Worm (Caenorhabditis elegans) whole organism, young adult: Measurements from ENCODE around the gene K01G5.8.

Experiments used
- B0336.3 ChIP-seq: fragments of 200-800 bp; sonication (Bioruptor generic); IDR thresholded peaks from 2 replicates; pipeline ENCODE4 v1.3.6; 2022; ENCODE audit warnings: missing genetic modification characterization, missing compliant biosample characterization
- F33H1.4 ChIP-seq: fragments of 200-800 bp; sonication (Bioruptor generic); IDR thresholded peaks from 2 replicates; pipeline ENCODE4 v1.3.6; 2022; ENCODE audit warnings: missing genetic modification reagents, missing genetic modification characterization, missing compliant biosample characterization
- F37B4.10 ChIP-seq: fragments of 200-800 bp; sonication (Bioruptor generic); IDR thresholded peaks from 2 replicates; pipeline ENCODE4 v1.3.6; 2022; ENCODE audit warnings: missing genetic modification characterization, missing compliant biosample characterization
- F39B2.1 ChIP-seq: fragments of 200-800 bp; sonication (Bioruptor generic); IDR thresholded peaks from 2 replicates; pipeline ENCODE4 v1.3.6; 2022; ENCODE audit warnings: missing genetic modification reagents, missing genetic modification characterization, missing compliant biosample characterization
- F57C9.4 ChIP-seq: sonication (generic microtip); optimal IDR thresholded peaks from 2 replicates; lab custom pipeline; 2017; ENCODE audit warnings: mild to moderate bottlenecking, missing genetic modification characterization, missing compliant biosample characterization
- K11D2.4 ChIP-seq: fragments of 200-800 bp; sonication (Bioruptor generic); IDR thresholded peaks from 2 replicates; pipeline ENCODE4 v1.3.6; 2022; ENCODE audit warnings: missing genetic modification reagents, missing genetic modification characterization, missing compliant biosample characterization
- Y67H2A.10 ChIP-seq: fragments of 200-800 bp; sonication (Bioruptor generic); conservative IDR thresholded peaks from 2 replicates; pipeline ENCODE4 v1.3.6; 2022; ENCODE audit warnings: missing genetic modification reagents, missing genetic modification characterization, missing compliant biosample characterization
- Y79H2A.3 ChIP-seq: fragments of 200-800 bp; sonication (Bioruptor generic); conservative IDR thresholded peaks from 2 replicates; pipeline ENCODE4 v1.3.6; 2022; ENCODE audit warnings: missing genetic modification reagents, missing genetic modification characterization, missing compliant biosample characterization
- aptf-2 ChIP-seq: fragments of 200-800 bp; sonication (Bioruptor generic); conservative IDR thresholded peaks from 2 replicates; pipeline ENCODE4 v1.3.6; 2022; ENCODE audit warnings: missing genetic modification reagents, missing genetic modification characterization, missing compliant biosample characterization
- atf-7 ChIP-seq: sonication (generic microtip); optimal IDR thresholded peaks from 2 replicates; lab custom pipeline; 2017; ENCODE audit warnings: mild to moderate bottlenecking, missing genetic modification characterization, missing compliant biosample characterization
- athp-1 ChIP-seq: sonication (generic microtip); optimal IDR thresholded peaks from 2 replicates; lab custom pipeline; 2017; ENCODE audit warnings: mild to moderate bottlenecking, missing genetic modification characterization, missing compliant biosample characterization
- chd-7 ChIP-seq: sonication (generic microtip); optimal IDR thresholded peaks from 2 replicates; lab custom pipeline; 2016; ENCODE audit warnings: mild to moderate bottlenecking, missing genetic modification characterization, moderate library complexity, missing compliant biosample characterization
- die-1 ChIP-seq: sonication (generic microtip); optimal IDR thresholded peaks from 2 replicates; lab custom pipeline; 2016; ENCODE audit warnings: missing genotype, mild to moderate bottlenecking, missing genetic modification characterization, missing compliant biosample characterization
- dpff-1 ChIP-seq: sonication (generic microtip); optimal IDR thresholded peaks from 2 replicates; lab custom pipeline; 2017; ENCODE audit warnings: mild to moderate bottlenecking, missing genetic modification characterization, missing compliant biosample characterization
- egl-18 ChIP-seq: fragments of 200-800 bp; sonication (Bioruptor generic); IDR thresholded peaks from 2 replicates; pipeline ENCODE4 v1.3.6; 2022; ENCODE audit warnings: missing genetic modification reagents, missing genetic modification characterization, missing compliant biosample characterization
- gei-17 ChIP-seq: fragments of 200-800 bp; sonication (Bioruptor generic); optimal IDR thresholded peaks from 2 replicates; lab custom pipeline; 2018; ENCODE audit warnings: mild to moderate bottlenecking, missing genetic modification characterization, missing compliant biosample characterization
- him-1 ChIP-seq: sonication (generic microtip); optimal IDR thresholded peaks from 2 replicates; lab custom pipeline; 2016; ENCODE audit warnings: missing genotype, missing genetic modification reagents, missing genetic modification characterization, missing compliant biosample characterization
- hlh-12 ChIP-seq: sonication (generic microtip); optimal IDR thresholded peaks from 2 replicates; lab custom pipeline; 2016; ENCODE audit warnings: missing genetic modification characterization, missing compliant biosample characterization
- hlh-26 ChIP-seq: fragments of 200-800 bp; sonication (Bioruptor generic); conservative IDR thresholded peaks from 2 replicates; pipeline ENCODE4 v1.3.6; 2022; ENCODE audit warnings: missing genetic modification reagents, missing genetic modification characterization, missing compliant biosample characterization
- hmg-1.2 ChIP-seq: fragments of 200-800 bp; sonication (Bioruptor generic); IDR thresholded peaks from 2 replicates; pipeline ENCODE4 v1.3.6; 2022; ENCODE audit warnings: missing genetic modification reagents, missing genetic modification characterization, missing compliant biosample characterization
- lag-1 ChIP-seq: fragments of 200-800 bp; sonication (Bioruptor generic); IDR thresholded peaks from 2 replicates; pipeline ENCODE4 v1.3.6; 2022; ENCODE audit warnings: missing genetic modification reagents, missing genetic modification characterization, missing compliant biosample characterization
- lin-26 ChIP-seq: fragments of 200-800 bp; sonication (Bioruptor generic); IDR thresholded peaks from 2 replicates; pipeline ENCODE4 v1.3.6; 2022; ENCODE audit warnings: missing genetic modification reagents, missing genetic modification characterization, missing compliant biosample characterization
- lir-1 ChIP-seq: fragments of 200-800 bp; sonication (Bioruptor generic); conservative IDR thresholded peaks from 2 replicates; pipeline ENCODE4 v1.3.6; 2022; ENCODE audit warnings: missing genetic modification reagents, missing genetic modification characterization, missing compliant biosample characterization
- lsl-1 ChIP-seq: fragments of 200-800 bp; sonication (Bioruptor generic); optimal IDR thresholded peaks from 2 replicates; lab custom pipeline; 2018; ENCODE audit warnings: mild to moderate bottlenecking, missing genetic modification characterization, moderate library complexity, missing compliant biosample characterization
- madf-10 ChIP-seq: sonication (generic microtip); optimal IDR thresholded peaks from 2 replicates; lab custom pipeline; 2016; ENCODE audit warnings: mild to moderate bottlenecking, missing genetic modification characterization, missing compliant biosample characterization
- madf-6 ChIP-seq: fragments of 200-800 bp; sonication (Bioruptor generic); IDR thresholded peaks from 2 replicates; pipeline ENCODE4 v1.3.6; 2022; ENCODE audit warnings: missing genetic modification reagents, missing genetic modification characterization, missing compliant biosample characterization
- madf-8 ChIP-seq: fragments of 200-800 bp; sonication (Bioruptor generic); conservative IDR thresholded peaks from 2 replicates; pipeline ENCODE4 v1.3.6; 2022; ENCODE audit warnings: missing genetic modification reagents, missing genetic modification characterization, missing compliant biosample characterization
- mcd-1 ChIP-seq: fragments of 200-800 bp; sonication (Bioruptor generic); IDR thresholded peaks from 2 replicates; pipeline ENCODE4 v1.3.6; 2022; ENCODE audit warnings: missing genetic modification reagents, missing genetic modification characterization, missing compliant biosample characterization
- mes-4 ChIP-seq: sonication (generic microtip); optimal IDR thresholded peaks from 2 replicates; lab custom pipeline; 2016; ENCODE audit warnings: missing genotype, missing genetic modification characterization, missing compliant biosample characterization
- nfyb-1 ChIP-seq: fragments of 200-800 bp; sonication (Bioruptor generic); IDR thresholded peaks from 2 replicates; pipeline ENCODE4 v1.3.6; 2022; ENCODE audit warnings: missing genetic modification reagents, missing genetic modification characterization, missing compliant biosample characterization
- nhr-179 ChIP-seq: sonication (generic microtip); optimal IDR thresholded peaks from 2 replicates; lab custom pipeline; 2016; ENCODE audit warnings: mild to moderate bottlenecking, missing genetic modification characterization, missing compliant biosample characterization
- nhr-90 ChIP-seq: sonication (generic microtip); optimal IDR thresholded peaks from 2 replicates; lab custom pipeline; 2016; ENCODE audit warnings: missing genotype, mild to moderate bottlenecking, missing genetic modification characterization, missing compliant biosample characterization
- repo-1 ChIP-seq: sonication (generic microtip); optimal IDR thresholded peaks from 2 replicates; lab custom pipeline; 2017; ENCODE audit warnings: mild to moderate bottlenecking, missing genetic modification characterization, missing compliant biosample characterization
- rpc-1 ChIP-seq, 2 experiments: fragments of 150-350 bp in 1 of 2; sonication (generic microtip) in 1 of 2; optimal IDR thresholded peaks; 2 replicates each; lab custom pipeline; 2014 to 2018; ENCODE audit warnings: missing biosample characterization in 1 of 2, missing genetic modification characterization in 1 of 2, missing genetic modification reagents in 1 of 2, missing genotype in 1 of 2
- sea-2 ChIP-seq: fragments of 200-800 bp; sonication (Bioruptor generic); IDR thresholded peaks from 2 replicates; pipeline ENCODE4 v1.3.6; 2022; ENCODE audit warnings: missing genetic modification characterization, missing compliant biosample characterization
- somi-1 ChIP-seq: fragments of 200-800 bp; sonication (Bioruptor generic); optimal IDR thresholded peaks from 2 replicates; lab custom pipeline; 2018; ENCODE audit warnings: mild to moderate bottlenecking, missing genetic modification characterization, missing compliant biosample characterization
- tbp1 ChIP-seq: fragments of 200-800 bp; sonication (Bioruptor generic); optimal IDR thresholded peaks from 2 replicates; lab custom pipeline; 2018; ENCODE audit warnings: mild to moderate bottlenecking, missing genetic modification characterization, missing compliant biosample characterization
- unc-130 ChIP-seq: sonication (generic microtip); optimal IDR thresholded peaks from 2 replicates; lab custom pipeline; 2016; ENCODE audit warnings: missing genetic modification reagents, missing genetic modification characterization, missing compliant biosample characterization
- xnd-1 ChIP-seq: sonication (generic microtip); optimal IDR thresholded peaks from 2 replicates; lab custom pipeline; 2016; ENCODE audit warnings: missing genotype, missing genetic modification reagents, missing genetic modification characterization, missing compliant biosample characterization
- zfh-2 ChIP-seq: fragments of 200-800 bp; sonication (Bioruptor generic); conservative IDR thresholded peaks from 2 replicates; pipeline ENCODE4 v1.3.6; 2022; ENCODE audit warnings: missing genetic modification reagents, missing genetic modification characterization, missing compliant biosample characterization
- ztf-26 ChIP-seq: sonication (generic microtip); optimal IDR thresholded peaks from 2 replicates; lab custom pipeline; 2017; ENCODE audit warnings: missing genetic modification characterization, missing compliant biosample characterization
- ztf-28 ChIP-seq: fragments of 200-800 bp; sonication (Bioruptor generic); IDR thresholded peaks from 2 replicates; pipeline ENCODE4 v1.3.6; 2022; ENCODE audit warnings: missing genetic modification reagents, missing genetic modification characterization, missing compliant biosample characterization
- ztf-3 ChIP-seq: fragments of 200-800 bp; sonication (Bioruptor generic); optimal IDR thresholded peaks from 2 replicates; lab custom pipeline; 2018; ENCODE audit warnings: mild to moderate bottlenecking, missing genetic modification characterization, missing compliant biosample characterization
- ztf-6 ChIP-seq: fragments of 200-800 bp; sonication (Bioruptor generic); IDR thresholded peaks from 2 replicates; pipeline ENCODE4 v1.3.6; 2022; ENCODE audit warnings: missing genetic modification reagents, missing genetic modification characterization, missing compliant biosample characterization

The K01G5.8 gene

ce11 chrIII:10739455-10739854, 1.1 kb downstream of the K01G5.8 start, which contains the start of gene smap-1:
TSS of gene smap-1 (minus strand) at chrIII:10739792.
- TF ChIP-seq tbp1 (GFP tag; lab: Kevin White, UChicago) (no peak), ztf-26 (tag; lab: Kevin White, UChicago) (no peak), ztf-6 (GFP tag; lab: Robert Waterston, UW) (no peak), zfh-2 (GFP tag; lab: Robert Waterston, UW) (no peak), gei-17 (GFP tag; lab: Kevin White, UChicago) (no peak), mcd-1 (GFP tag; lab: Robert Waterston, UW) (no peak), mes-4 (tag; lab: Kevin White, UChicago) (no peak), ztf-28 (no peak), hlh-26 (GFP tag; lab: Robert Waterston, UW) (no peak), egl-18 (GFP tag; lab: Robert Waterston, UW) (no peak), K11D2.4 (GFP tag; lab: Robert Waterston, UW) (no peak), ztf-3 (GFP tag; lab: Kevin White, UChicago) (no peak), somi-1 (GFP tag; lab: Kevin White, UChicago) (no peak)

- no peak for TF ChIP-seq die-1 (tag; lab: Kevin White, UChicago)
- TF ChIP-seq zfh-2 (GFP tag; lab: Robert Waterston, UW): peak; percentile 30; the same call in 1 of the 2 replicates
- TF ChIP-seq F37B4.10: no peak
- no peak for TF ChIP-seq tbp1 (GFP tag; lab: Kevin White, UChicago)
- peak; percentile 4 for TF ChIP-seq chd-7 (tag; lab: Kevin White, UChicago)
- peak; percentile 54; the same call in 1 of the 2 replicates for TF ChIP-seq lin-26 (GFP tag; lab: Robert Waterston, UW)
- no peak for TF ChIP-seq Y79H2A.3
- TF ChIP-seq, all 124 proteins: peak for 3
Measured at ce11 chrIII:10738081-10738480, 2.5 kb downstream of the K01G5.8 start.

ce11 chrIII:10736322-10736985, 4.1 kb downstream of the K01G5.8 start:
- TF ChIP-seq aptf-2 (GFP tag; lab: Robert Waterston, UW): 0 out of 2 replicates have a peak, but pooled peaks have one; percentile 6
- TF ChIP-seq die-1 (tag; lab: Kevin White, UChicago): no peak
- TF ChIP-seq atf-7: no peak
- TF ChIP-seq him-1: peak; percentile 37
- TF ChIP-seq F39B2.1 (GFP tag; lab: Robert Waterston, UW): no peak
- peak; percentile 9 for TF ChIP-seq xnd-1 (tag; lab: Kevin White, UChicago)
- TF ChIP-seq sea-2 (GFP tag; lab: Robert Waterston, UW): no peak
- TF ChIP-seq Y67H2A.10 (GFP tag; lab: Robert Waterston, UW): no peak
- TF ChIP-seq B0336.3 (GFP tag; lab: Robert Waterston, UW): peak; percentile 25; the same call in 1 of the 2 replicates
- 0 out of 2 replicates have a peak, but pooled peaks have one; percentile 28 for TF ChIP-seq lir-1 (GFP tag; lab: Robert Waterston, UW)
- 0 out of 2 replicates have a peak, but pooled peaks have one; percentile 38 for TF ChIP-seq madf-6 (GFP tag; lab: Robert Waterston, UW)
- TF ChIP-seq hlh-12 (tag; lab: Kevin White, UChicago): no peak
- TF ChIP-seq rpc-1 (optimal IDR thresholded peaks at IDR 0.05; lab: Kevin White, UChicago): no peak
- no peak for TF ChIP-seq rpc-1 (tag; optimal IDR thresholded peaks at IDR 0.05; lab: Kevin White, UChicago)
- TF ChIP-seq athp-1: peak; percentile 11
- peak; percentile 19; the same call in 1 of the 2 replicates for TF ChIP-seq madf-8 (GFP tag; lab: Robert Waterston, UW)
- TF ChIP-seq nfyb-1 (GFP tag; lab: Robert Waterston, UW): 0 out of 2 replicates have a peak, but pooled peaks have one; percentile 10
- no peak for TF ChIP-seq F57C9.4 (tag; lab: Kevin White, UChicago)
- peak; percentile 10 for TF ChIP-seq repo-1 (tag; lab: Kevin White, UChicago)
- peak; percentile 74 for TF ChIP-seq lsl-1 (GFP tag; lab: Kevin White, UChicago)
- peak; percentile 35; the same call in 1 of the 2 replicates for TF ChIP-seq mcd-1 (GFP tag; lab: Robert Waterston, UW)
- TF ChIP-seq madf-10 (tag; lab: Kevin White, UChicago): no peak
- peak; percentile 92 for TF ChIP-seq hmg-1.2
- TF ChIP-seq dpff-1 (tag; lab: Kevin White, UChicago): no peak
- TF ChIP-seq gei-17 (GFP tag; lab: Kevin White, UChicago): no peak
- no peak for TF ChIP-seq unc-130
- TF ChIP-seq nhr-179 (tag; lab: Kevin White, UChicago): no peak
- TF ChIP-seq nhr-90: no peak
- no peak for TF ChIP-seq mes-4 (tag; lab: Kevin White, UChicago)
- no peak for TF ChIP-seq F37B4.10
- peak; percentile 60 for TF ChIP-seq F33H1.4
- TF ChIP-seq lag-1 (GFP tag; lab: Robert Waterston, UW): no peak
